Fruit fly (Drosophila melanogaster) whole organism, embryonic: ENCODE measurements around the gene NitFhit.
A peak's percentile ranks its signal among the peaks of the same experiment; 100 is the strongest.

Experiments used
- Asciz ChIP-seq: fragments of 200-800 bp; sonication (Bioruptor generic); optimal IDR thresholded peaks from 2 replicates; lab custom pipeline; 2017; ENCODE audit warnings: missing biosample characterization, mild to moderate bottlenecking, missing genetic modification characterization, missing genetic modification reagents
- BtbVII ChIP-seq: fragments of 200-800 bp; sonication (Bioruptor generic); optimal IDR thresholded peaks from 3 replicates; lab custom pipeline; 2017; ENCODE audit warnings: missing biosample characterization, mild to moderate bottlenecking, missing genetic modification characterization
- CG10209 ChIP-seq: fragments of 200-800 bp; sonication (Bioruptor generic); optimal IDR thresholded peaks from 3 replicates; lab custom pipeline; 2017; ENCODE audit warnings: missing biosample characterization, mild to moderate bottlenecking, missing genetic modification characterization, missing genetic modification reagents
- CG10462 ChIP-seq: fragments of 200-800 bp; sonication (Bioruptor generic); optimal IDR thresholded peaks from 2 replicates; lab custom pipeline; 2016; ENCODE audit warnings: missing biosample characterization, missing genetic modification characterization
- CG10543 ChIP-seq: fragments of 200-800 bp; sonication (Bioruptor generic); optimal IDR thresholded peaks from 3 replicates; lab custom pipeline; 2017; ENCODE audit warnings: missing biosample characterization, mild to moderate bottlenecking, missing genetic modification characterization, moderate library complexity
- CG12071 ChIP-seq: fragments of 200-800 bp; sonication (Bioruptor generic); optimal IDR thresholded peaks from 3 replicates; lab custom pipeline; 2018; ENCODE audit warnings: missing biosample characterization, mild to moderate bottlenecking, missing genetic modification characterization
- CG12769 ChIP-seq: fragments of 200-800 bp; sonication (Bioruptor generic); optimal IDR thresholded peaks from 2 replicates; lab custom pipeline; 2019; ENCODE audit warnings: missing biosample characterization, mild to moderate bottlenecking, missing genetic modification characterization, moderate library complexity
- CG13123 ChIP-seq: fragments of 200-800 bp; sonication (Bioruptor generic); optimal IDR thresholded peaks from 2 replicates; lab custom pipeline; 2016; ENCODE audit warnings: missing biosample characterization, missing genetic modification characterization
- CG13287 ChIP-seq: fragments of 200-800 bp; sonication (Bioruptor generic); IDR thresholded peaks from 2 replicates; pipeline ENCODE4 v1.3.6; 2022; ENCODE audit warnings: missing biosample characterization, missing genetic modification characterization; ENCODE audit not compliant: partially characterized antibody
- CG13894 ChIP-seq: fragments of 200-800 bp; sonication (Bioruptor generic); optimal IDR thresholded peaks from 3 replicates; lab custom pipeline; 2018; ENCODE audit warnings: missing biosample characterization, mild to moderate bottlenecking, missing genetic modification characterization, moderate library complexity
- CG15073 ChIP-seq: fragments of 200-800 bp; sonication (Bioruptor generic); optimal IDR thresholded peaks from 2 replicates; lab custom pipeline; 2016; ENCODE audit warnings: missing biosample characterization, missing genetic modification characterization
- CG1647 ChIP-seq: fragments of 200-800 bp; sonication (Bioruptor generic); optimal IDR thresholded peaks from 3 replicates; lab custom pipeline; 2016; ENCODE audit warnings: missing biosample characterization, missing genetic modification characterization
- CG1832 ChIP-seq: fragments of 200-800 bp; sonication (Bioruptor generic); optimal IDR thresholded peaks from 2 replicates; lab custom pipeline; 2017; ENCODE audit warnings: missing biosample characterization, mild to moderate bottlenecking, missing genetic modification characterization, inconsistent platforms
- CG30403 ChIP-seq: fragments of 200-800 bp; sonication (Bioruptor generic); optimal IDR thresholded peaks from 3 replicates; lab custom pipeline; 2016; ENCODE audit warnings: missing biosample characterization, missing genetic modification characterization
- CG30431 ChIP-seq: fragments of 200-800 bp; sonication (Bioruptor generic); optimal IDR thresholded peaks from 2 replicates; lab custom pipeline; 2017; ENCODE audit warnings: missing biosample characterization, missing genetic modification characterization
- CG3163 ChIP-seq: fragments of 200-800 bp; sonication (Bioruptor generic); optimal IDR thresholded peaks from 3 replicates; lab custom pipeline; 2016; ENCODE audit warnings: missing biosample characterization, missing genetic modification characterization
- CG3407 ChIP-seq: fragments of 200-800 bp; sonication (Bioruptor generic); optimal IDR thresholded peaks from 2 replicates; lab custom pipeline; 2018; ENCODE audit warnings: missing biosample characterization, mild to moderate bottlenecking, missing genetic modification characterization
- CG6654 ChIP-seq: fragments of 200-800 bp; sonication (Bioruptor generic); optimal IDR thresholded peaks from 2 replicates; lab custom pipeline; 2017; ENCODE audit warnings: missing biosample characterization, mild to moderate bottlenecking, missing genetic modification characterization
- CG6689 ChIP-seq: fragments of 200-800 bp; sonication (Bioruptor generic); IDR thresholded peaks from 2 replicates; pipeline ENCODE4 v1.3.6; 2022; ENCODE audit warnings: missing biosample characterization, missing genetic modification characterization
- CG7987 ChIP-seq: fragments of 200-800 bp; sonication (Bioruptor generic); optimal IDR thresholded peaks from 2 replicates; lab custom pipeline; 2018; ENCODE audit warnings: missing biosample characterization, mild to moderate bottlenecking, missing genetic modification characterization, moderate library complexity
- CG8478 ChIP-seq: fragments of >200 bp; optimal IDR thresholded peaks from 2 replicates; lab custom pipeline; 2018
- CG8924 ChIP-seq: fragments of 200-800 bp; optimal IDR thresholded peaks from 3 replicates; lab custom pipeline; 2019; ENCODE audit warnings: missing biosample characterization, mild to moderate bottlenecking, missing genetic modification characterization, moderate library complexity
- CG9932 ChIP-seq: fragments of 200-800 bp; sonication (Bioruptor generic); IDR thresholded peaks from 2 replicates; pipeline ENCODE4 v1.3.6; 2022; ENCODE audit warnings: missing biosample characterization, missing genetic modification characterization
- Deaf1 ChIP-seq: fragments of 200-800 bp; optimal IDR thresholded peaks from 3 replicates; lab custom pipeline; 2019; ENCODE audit warnings: missing biosample characterization, mild to moderate bottlenecking, missing genetic modification characterization, moderate library complexity
- GATAe ChIP-seq: fragments of 200-800 bp; sonication (Bioruptor generic); conservative IDR thresholded peaks from 2 replicates; pipeline ENCODE4 v1.3.6; 2022; ENCODE audit warnings: missing biosample characterization, missing genetic modification characterization
- HLHmδ ChIP-seq: fragments of 200-800 bp; sonication (Bioruptor generic); optimal IDR thresholded peaks from 2 replicates; lab custom pipeline; 2018; ENCODE audit warnings: missing biosample characterization, mild to moderate bottlenecking, missing genetic modification characterization, moderate library complexity
- Hr51 ChIP-seq, 2 experiments: fragments of 200-800 bp; sonication (Bioruptor generic); optimal IDR thresholded peaks; 2 replicates in 1 of 2; 3 replicates in 1 of 2; lab custom pipeline; 2016 to 2018; ENCODE audit warnings: missing biosample characterization in 2 of 2, missing genetic modification characterization in 2 of 2, mild to moderate bottlenecking in 1 of 2, moderate library complexity in 1 of 2
- Kr ChIP-seq: fragments of 200-800 bp; sonication (Bioruptor generic); optimal IDR thresholded peaks from 2 replicates; lab custom pipeline; 2017; ENCODE audit warnings: missing biosample characterization, mild to moderate bottlenecking, missing genetic modification characterization
- MTF-1 ChIP-seq: fragments of 200-800 bp; sonication (Bioruptor generic); optimal IDR thresholded peaks from 2 replicates; lab custom pipeline; 2018; ENCODE audit warnings: missing biosample characterization, mild to moderate bottlenecking, missing genetic modification characterization, borderline replicate concordance
- Mrtf ChIP-seq: fragments of 200-800 bp; sonication (Bioruptor generic); IDR thresholded peaks from 3 replicates; pipeline ENCODE4 v1.3.6; 2022; ENCODE audit warnings: missing biosample characterization, missing genetic modification characterization
- ap ChIP-seq: fragments of 200-800 bp; sonication (Bioruptor generic); IDR thresholded peaks from 2 replicates; pipeline ENCODE4 v1.3.6; 2022; ENCODE audit warnings: missing biosample characterization, missing genetic modification characterization
- ara ChIP-seq: fragments of 200-800 bp; sonication (Bioruptor generic); IDR thresholded peaks from 2 replicates; pipeline ENCODE4 v1.3.6; 2022; ENCODE audit warnings: missing biosample characterization, missing genetic modification characterization
- bbx ChIP-seq: fragments of 200-800 bp; sonication (Bioruptor generic); IDR thresholded peaks from 2 replicates; pipeline ENCODE4 v1.3.6; 2022; ENCODE audit warnings: missing biosample characterization, missing genetic modification characterization; ENCODE audit not compliant: partially characterized antibody
- cad ChIP-seq: fragments of >200 bp; optimal IDR thresholded peaks from 2 replicates; lab custom pipeline; 2017; ENCODE audit warnings: missing biosample characterization, missing genetic modification characterization
- chinmo ChIP-seq: fragments of 200-800 bp; sonication (Bioruptor generic); IDR thresholded peaks from 4 replicates; pipeline ENCODE4 v1.3.6; 2022; ENCODE audit warnings: missing biosample characterization, missing genetic modification characterization; ENCODE audit not compliant: partially characterized antibody
- ci ChIP-seq: fragments of 200-800 bp; sonication (Bioruptor generic); IDR thresholded peaks from 3 replicates; pipeline ENCODE4 v1.3.6; 2022; ENCODE audit warnings: missing biosample characterization, missing genetic modification characterization
- croc ChIP-seq: fragments of 200-800 bp; sonication (Bioruptor generic); conservative IDR thresholded peaks from 3 replicates; pipeline ENCODE4 v1.3.6; 2022; ENCODE audit warnings: missing biosample characterization, missing genetic modification characterization
- dpn ChIP-seq, 2 experiments: fragments of 200-800 bp; sonication (Bioruptor generic); optimal IDR thresholded peaks; 3 replicates each; lab custom pipeline; 2016; ENCODE audit warnings: missing biosample characterization in 2 of 2, missing genetic modification characterization in 2 of 2
- esg ChIP-seq: fragments of 200-800 bp; sonication (Bioruptor generic); conservative IDR thresholded peaks from 2 replicates; pipeline ENCODE4 v1.3.6; 2022; ENCODE audit warnings: missing biosample characterization, missing genetic modification characterization
- eve ChIP-seq, 2 experiments: fragments of >200 bp; optimal IDR thresholded peaks; 2 replicates each; lab custom pipeline; 2017; ENCODE audit warnings: missing biosample characterization in 2 of 2, missing genetic modification characterization in 2 of 2
- gsb-n ChIP-seq: fragments of 200-800 bp; sonication (Bioruptor generic); optimal IDR thresholded peaks from 3 replicates; lab custom pipeline; 2018; ENCODE audit warnings: missing biosample characterization, mild to moderate bottlenecking, missing genetic modification characterization
- kni ChIP-seq: fragments of 200-800 bp; sonication (Bioruptor generic); optimal IDR thresholded peaks from 3 replicates; lab custom pipeline; 2017; ENCODE audit warnings: mild to moderate bottlenecking, missing biosample characterization, missing genetic modification reagents, missing genetic modification characterization
- knrl ChIP-seq: fragments of 200-800 bp; sonication (Bioruptor generic); IDR thresholded peaks from 3 replicates; pipeline ENCODE4 v1.3.6; 2022; ENCODE audit warnings: missing biosample characterization, missing genetic modification characterization; ENCODE audit not compliant: partially characterized antibody
- lab ChIP-seq: fragments of 200-800 bp; sonication (Bioruptor generic); optimal IDR thresholded peaks from 3 replicates; lab custom pipeline; 2017; ENCODE audit warnings: missing biosample characterization, missing genetic modification characterization, mild to moderate bottlenecking, moderate library complexity, missing genetic modification reagents
- prd ChIP-seq, 3 experiments: fragments of >200 bp in 2 of 3; fragments of 200-800 bp in 1 of 3; sonication (Bioruptor generic) in 1 of 3; optimal IDR thresholded peaks in 2 of 3; IDR thresholded peaks in 1 of 3; 2 replicates in 2 of 3; 3 replicates in 1 of 3; pipeline versions ENCODE4 v1.3.6 to Lab custom; 2017 to 2022; ENCODE audit warnings: missing biosample characterization in 1 of 3, missing genetic modification characterization in 1 of 3
- rib ChIP-seq: fragments of 200-800 bp; sonication (Bioruptor generic); IDR thresholded peaks from 2 replicates; pipeline ENCODE4 v1.3.6; 2022; ENCODE audit warnings: missing biosample characterization, missing genetic modification characterization
- row ChIP-seq: fragments of 200-800 bp; sonication (Bioruptor generic); IDR thresholded peaks from 3 replicates; pipeline ENCODE4 v1.3.6; 2022; ENCODE audit warnings: missing biosample characterization, missing genetic modification characterization
- sima ChIP-seq: fragments of 200-800 bp; sonication (Bioruptor generic); optimal IDR thresholded peaks from 2 replicates; lab custom pipeline; 2016; ENCODE audit warnings: missing biosample characterization, missing genetic modification characterization
- z ChIP-seq: fragments of 200-800 bp; sonication (Bioruptor generic); IDR thresholded peaks from 3 replicates; pipeline ENCODE4 v1.3.6; 2022; ENCODE audit warnings: missing biosample characterization, missing genetic modification characterization

Gene NitFhit

dm6 chr3L:179490-180261 is 23.9 kb upstream of the NitFhit start, which contains the start of gene CG13875 (continued):
- TF ChIP-seq BtbVII (GFP tag; lab: Kevin White, UChicago): peak; percentile 4
- TF ChIP-seq CG3407 (GFP tag; lab: Kevin White, UChicago): no peak
- no peak for TF ChIP-seq Mrtf (GFP tag; lab: Robert Waterston, UW)
- no peak for TF ChIP-seq CG10209
- no peak for TF ChIP-seq prd (optimal IDR thresholded peaks at IDR 0.05; lab: Kevin White, UChicago)
- no peak for TF ChIP-seq prd (GFP tag; IDR thresholded peaks at IDR 0.05; lab: Robert Waterston, UW)
- no peak for TF ChIP-seq cad (GFP tag; lab: Kevin White, UChicago)
- TF ChIP-seq Kr (GFP tag; lab: Kevin White, UChicago): no peak
- TF ChIP-seq gsb-n (tag; lab: Kevin White, UChicago): no peak
- 0 out of 3 replicates have a peak, but pooled peaks have one; percentile 21 for TF ChIP-seq row
- TF ChIP-seq CG30431: no peak
- TF ChIP-seq rib (GFP tag; lab: Robert Waterston, UW): no peak
- no peak for TF ChIP-seq CG1832
- no peak for TF ChIP-seq bbx (GFP tag; lab: Robert Waterston, UW)
- TF ChIP-seq GATAe (GFP tag; lab: Robert Waterston, UW): no peak
- peak; percentile 20 for TF ChIP-seq CG10543
- no peak for TF ChIP-seq esg (GFP tag; lab: Robert Waterston, UW)
- no peak for TF ChIP-seq sima (GFP tag; lab: Kevin White, UChicago)
- TF ChIP-seq Asciz (GFP tag; lab: Kevin White, UChicago): no peak
- TF ChIP-seq CG13123 (GFP tag; lab: Kevin White, UChicago): no peak
- peak; percentile 64 for TF ChIP-seq CG13894 (tag; lab: Kevin White, UChicago)
- no peak for TF ChIP-seq eve (GFP tag; optimal IDR thresholded peaks at IDR 0.05; lab: Kevin White, UChicago)
- no peak for TF ChIP-seq CG8478 (lab: Kevin White, UChicago)
- TF ChIP-seq CG7987 (GFP tag; lab: Kevin White, UChicago): no peak
- TF ChIP-seq kni: peak; percentile 76
- no peak for TF ChIP-seq dpn (GFP tag; optimal IDR thresholded peaks at IDR 0.05; lab: Kevin White, UChicago)
- TF ChIP-seq ara (GFP tag; lab: Robert Waterston, UW): no peak
- no peak for TF ChIP-seq CG12071 (GFP tag; lab: Kevin White, UChicago)
- TF ChIP-seq ap (GFP tag; lab: Robert Waterston, UW): no peak
- no peak for TF ChIP-seq CG15073
- TF ChIP-seq croc: no peak
- TF ChIP-seq CG6689 (GFP tag; lab: Robert Waterston, UW): no peak
- TF ChIP-seq z: peak; percentile 81
- TF ChIP-seq lab: peak; percentile 28
- TF ChIP-seq MTF-1 (GFP tag; lab: Kevin White, UChicago): no peak
- peak; percentile 35 for TF ChIP-seq Deaf1 (tag; lab: Kevin White, UChicago)
- TF ChIP-seq CG10462 (GFP tag; lab: Kevin White, UChicago): no peak
- TF ChIP-seq Hr51 (GFP tag; optimal IDR thresholded peaks at IDR 0.05; lab: Kevin White, UChicago): no peak
- no peak for TF ChIP-seq HLHmδ
- peak; percentile 51; the same call in 1 of the 3 replicates for TF ChIP-seq ci
- TF ChIP-seq CG8924 (tag; lab: Kevin White, UChicago): no peak
- peak; percentile 38 for TF ChIP-seq CG13287 (GFP tag; lab: Robert Waterston, UW)
- TF ChIP-seq CG6654 (GFP tag; lab: Kevin White, UChicago): no peak
- TF ChIP-seq CG3163 (GFP tag; lab: Kevin White, UChicago): peak; percentile 95
- no peak for TF ChIP-seq CG30403
- TF ChIP-seq CG1647 (GFP tag; lab: Kevin White, UChicago): no peak
- TF ChIP-seq CG9932 (GFP tag; lab: Robert Waterston, UW): no peak
- TF ChIP-seq CG12769 (tag; lab: Kevin White, UChicago): peak; percentile 77
- peak; percentile 78; the same call in 2 of the 4 replicates for TF ChIP-seq chinmo (GFP tag; lab: Robert Waterston, UW)
- no peak for TF ChIP-seq knrl (GFP tag; lab: Robert Waterston, UW)
